Fruit fly (Drosophila melanogaster): Measurements from ENCODE around the gene wake.

Gene wake

DNA sequence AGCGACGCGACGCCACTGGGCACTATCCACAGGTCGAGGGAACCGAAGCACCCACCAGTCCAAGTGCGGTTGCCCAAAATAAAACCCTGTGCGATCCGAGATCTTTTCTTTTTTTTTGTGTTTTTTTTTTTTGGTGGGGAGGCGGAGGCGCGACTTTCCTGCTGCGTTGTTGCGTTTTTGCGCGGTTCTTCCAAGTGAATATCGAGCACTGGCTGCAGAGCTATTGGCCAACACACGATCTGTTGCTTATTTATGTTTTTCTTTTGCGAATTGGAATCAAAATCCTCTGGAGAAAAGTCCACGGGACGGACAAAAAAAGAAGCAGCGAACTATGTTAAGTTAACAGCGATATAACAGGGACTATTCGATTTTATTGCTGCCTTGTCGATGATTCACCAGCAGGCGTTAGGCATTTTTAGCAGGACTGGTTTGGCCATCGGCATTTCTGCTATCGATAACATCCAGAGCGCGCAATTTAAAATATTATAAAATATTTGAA is 81.2 kb downstream of the wake start, which contains the start of gene wge (continued):
- no peak for TF ChIP-seq CG6765 (GFP tag; optimal IDR thresholded peaks at IDR 0.05)
- TF ChIP-seq CG32772 (GFP tag; IDR thresholded peaks at IDR 0.05) = peak; percentile 60
- no peak for TF ChIP-seq Dfd (GFP tag; optimal IDR thresholded peaks at IDR 0.05)
- TF ChIP-seq CG31441 (GFP tag; IDR thresholded peaks at IDR 0.05) = no peak
- no peak for TF ChIP-seq slp2 (GFP tag; optimal IDR thresholded peaks at IDR 0.05)
- TF ChIP-seq Hmr (GFP tag; optimal IDR thresholded peaks at IDR 0.05) = no peak
- TF ChIP-seq fd96Cb (tag; optimal IDR thresholded peaks at IDR 0.05) = no peak
- peak; percentile 66 for TF ChIP-seq CG16813 (GFP tag; IDR thresholded peaks at IDR 0.05; ENCODE audit: partially characterized antibody)
- no peak for TF ChIP-seq dmrt99B (tag; optimal IDR thresholded peaks at IDR 0.05)
- no peak for TF ChIP-seq Neu2 (GFP tag; optimal IDR thresholded peaks at IDR 0.05; ENCODE audit: borderline replicate concordance)
- TF ChIP-seq ssp (GFP tag; IDR thresholded peaks at IDR 0.05) = no peak
- no peak for TF ChIP-seq zfh1 (GFP tag; IDR thresholded peaks at IDR 0.05)
- TF ChIP-seq insv (GFP tag; optimal IDR thresholded peaks at IDR 0.05) = no peak
- TF ChIP-seq CG9797 (GFP tag; optimal IDR thresholded peaks at IDR 0.05) = peak; percentile 65
- TF ChIP-seq CG12391 (tag; optimal IDR thresholded peaks at IDR 0.05) = no peak
- TF ChIP-seq CG1233 (GFP tag; optimal IDR thresholded peaks at IDR 0.05) = no peak
- no peak for TF ChIP-seq CG5180 (GFP tag; optimal IDR thresholded peaks at IDR 0.05)
- TF ChIP-seq CG2129 (GFP tag; IDR thresholded peaks at IDR 0.05; ENCODE audit: partially characterized antibody) = peak; percentile 36; the same call in 1 of the 2 replicates
- TF ChIP-seq Adf1 (GFP tag; IDR thresholded peaks at IDR 0.05) = no peak
- TF ChIP-seq Elba2 (GFP tag; optimal IDR thresholded peaks at IDR 0.05) = no peak
- TF ChIP-seq otp (GFP tag; IDR thresholded peaks at IDR 0.05) = no peak
- TF ChIP-seq Usf (GFP tag; optimal IDR thresholded peaks at IDR 0.05) = no peak
- no peak for TF ChIP-seq Mes4 (GFP tag; optimal IDR thresholded peaks at IDR 0.05)
- no peak for TF ChIP-seq nau (GFP tag; optimal IDR thresholded peaks at IDR 0.05)
- no peak for TF ChIP-seq CG9876 (GFP tag; optimal IDR thresholded peaks at IDR 0.05)
- no peak for TF ChIP-seq CG13775 (GFP tag; optimal IDR thresholded peaks at IDR 0.05)
- TF ChIP-seq kah (GFP tag; optimal IDR thresholded peaks at IDR 0.05) = no peak
- peak; percentile 70 for TF ChIP-seq pzg (GFP tag; optimal IDR thresholded peaks at IDR 0.05)
- no peak for TF ChIP-seq ATbp (GFP tag; optimal IDR thresholded peaks at IDR 0.05)
- TF ChIP-seq trh (GFP tag; optimal IDR thresholded peaks at IDR 0.05) = no peak
- TF ChIP-seq CG10366 (GFP tag; IDR thresholded peaks at IDR 0.05) = no peak
- no peak for TF ChIP-seq klu (GFP tag; IDR thresholded peaks at IDR 0.05)
- no peak for TF ChIP-seq CG2875 (GFP tag; optimal IDR thresholded peaks at IDR 0.05)
- TF ChIP-seq cwo (GFP tag; optimal IDR thresholded peaks at IDR 0.05) = no peak
- TF ChIP-seq Pdp1 (GFP tag; optimal IDR thresholded peaks at IDR 0.05) = peak in 1 of 2 experiments; percentile 43
- TF ChIP-seq da (GFP tag; optimal IDR thresholded peaks at IDR 0.05) = no peak
- TF ChIP-seq CG10959 (GFP tag; IDR thresholded peaks at IDR 0.05) = no peak
- no peak for TF ChIP-seq ham (GFP tag; IDR thresholded peaks at IDR 0.05)
- no peak for TF ChIP-seq CG18476 (GFP tag; optimal IDR thresholded peaks at IDR 0.05)
- TF ChIP-seq Trl (optimal IDR thresholded peaks at IDR 0.05) = no peak
- TF ChIP-seq Trl (GFP tag; optimal IDR thresholded peaks at IDR 0.05) = no peak
- no peak for TF ChIP-seq CrebB (tag; optimal IDR thresholded peaks at IDR 0.05)
- TF ChIP-seq GATAe (GFP tag; conservative IDR thresholded peaks at IDR 0.05) = no peak
- TF ChIP-seq CG2678 (tag; optimal IDR thresholded peaks at IDR 0.05) = peak; percentile 1
- TF ChIP-seq inv (GFP tag; IDR thresholded peaks at IDR 0.05; ENCODE audit: partially characterized antibody) = no peak
- TF ChIP-seq CG14441 (GFP tag; IDR thresholded peaks at IDR 0.05) = no peak
- no peak for TF ChIP-seq jumu (GFP tag; optimal IDR thresholded peaks at IDR 0.05)
- TF ChIP-seq bab2 (GFP tag; optimal IDR thresholded peaks at IDR 0.05) = no peak
- no peak for TF ChIP-seq HmgD (GFP tag; optimal IDR thresholded peaks at IDR 0.05)
- no peak for TF ChIP-seq Asciz (GFP tag; optimal IDR thresholded peaks at IDR 0.05)
- TF ChIP-seq CG15269 (tag; optimal IDR thresholded peaks at IDR 0.05) = no peak
